Worm (Caenorhabditis elegans): ENCODE results near the gene pks-1.

- no peak for TF ChIP-seq him-1 (tag; optimal IDR thresholded peaks at IDR 0.05)
- no peak for TF ChIP-seq dao-5 (tag; optimal IDR thresholded peaks at IDR 0.05)
- no peak for TF ChIP-seq W03F9.2 (tag; optimal IDR thresholded peaks at IDR 0.05)
Observed at ce11 chrX:5447941-5448340, 34.3 kb downstream of the pks-1 start, which contains the start of gene C25F6.8.

Measured in whole organism, L4/young adult.